Worm (Caenorhabditis elegans) whole organism, midembryonic: ENCODE data around the gene T19C4.24.

Experiments
- T22C8.4 ChIP-seq: fragments of 200-800 bp; sonication (Bioruptor generic); IDR thresholded peaks from 2 replicates; pipeline ENCODE4 v1.3.6; 2022; ENCODE audit warnings: missing genetic modification characterization, missing compliant biosample characterization
- ref-1 ChIP-seq: fragments of 200-800 bp; sonication (Bioruptor generic); conservative IDR thresholded peaks from 2 replicates; pipeline ENCODE4 v1.3.6; 2022; ENCODE audit warnings: missing genetic modification reagents, missing genetic modification characterization, missing compliant biosample characterization
- ztf-23 ChIP-seq: fragments of 200-800 bp; sonication (Bioruptor generic); IDR thresholded peaks from 2 replicates; pipeline ENCODE4 v1.3.6; 2022; ENCODE audit warnings: missing genetic modification reagents, missing genetic modification characterization, missing compliant biosample characterization
- ztf-29 ChIP-seq: fragments of 200-800 bp; sonication (Bioruptor generic); IDR thresholded peaks from 2 replicates; pipeline ENCODE4 v1.3.6; 2022; ENCODE audit warnings: missing genetic modification reagents, missing genetic modification characterization, missing compliant biosample characterization

DNA sequence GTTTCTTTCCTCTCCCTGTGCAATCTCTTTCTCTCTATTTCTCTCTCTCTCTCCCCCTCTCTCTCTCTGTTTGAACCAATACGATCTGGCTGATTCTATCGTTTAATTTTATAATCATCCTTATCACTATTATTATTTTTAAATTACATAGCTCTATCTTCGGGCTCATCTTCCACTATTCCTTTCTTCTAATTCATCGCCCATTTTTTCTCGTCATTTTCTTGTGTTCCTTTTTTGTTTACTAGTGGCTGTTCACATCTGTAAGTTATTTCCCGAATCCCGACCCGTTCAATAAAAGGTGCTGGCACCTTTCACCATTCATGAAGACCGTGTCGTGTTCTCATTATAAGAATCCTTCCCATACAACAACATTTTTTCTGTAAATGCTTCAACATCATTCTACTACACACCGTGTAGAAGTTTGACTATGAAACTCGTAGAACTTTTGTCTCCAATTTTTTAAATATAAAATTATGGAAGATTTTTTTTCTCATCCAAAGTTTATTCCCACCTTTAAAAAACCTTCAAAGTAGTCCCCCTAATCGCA, 28.6 kb downstream of the T19C4.24 start:
- TF ChIP-seq ztf-29 = no peak
- TF ChIP-seq T22C8.4 = no peak
- no peak for TF ChIP-seq ztf-23 (GFP tag; lab: Robert Waterston, UW)
- TF ChIP-seq ref-1 = no peak
